Worm (Caenorhabditis elegans) whole organism, L4 larva: ENCODE measurements around the gene F58F12.2.

Experiments used
- F26F4.8 ChIP-seq: fragments of 200-800 bp; sonication (Bioruptor generic); conservative IDR thresholded peaks from 2 replicates; pipeline ENCODE4 v1.3.6; 2022; ENCODE audit warnings: missing genetic modification characterization, missing compliant biosample characterization
- F49E8.2 ChIP-seq: sonication (generic microtip); optimal IDR thresholded peaks from 2 replicates; lab custom pipeline; 2016; ENCODE audit warnings: missing compliant biosample characterization, mild to moderate bottlenecking, missing genetic modification characterization, borderline replicate concordance
- R02D3.7 ChIP-seq: fragments of 150-350 bp; sonication (generic microtip); optimal IDR thresholded peaks from 3 replicates; lab custom pipeline; 2014; ENCODE audit warnings: missing biosample characterization, missing genetic modification characterization
- T20F7.1 ChIP-seq: fragments of 200-800 bp; sonication (Bioruptor generic); optimal IDR thresholded peaks from 2 replicates; lab custom pipeline; 2018; ENCODE audit warnings: mild to moderate bottlenecking, missing genetic modification characterization, missing compliant biosample characterization
- T26A8.4 ChIP-seq: fragments of 200-800 bp; sonication (Bioruptor generic); IDR thresholded peaks from 2 replicates; pipeline ENCODE4 v1.3.6; 2022; ENCODE audit warnings: missing genetic modification characterization, missing compliant biosample characterization
- Y48G9A.11 ChIP-seq: fragments of 200-800 bp; sonication (Bioruptor generic); IDR thresholded peaks from 2 replicates; pipeline ENCODE4 v1.3.6; 2022; ENCODE audit warnings: missing genetic modification reagents, missing genetic modification characterization, missing compliant biosample characterization
- Y5F2A.4 ChIP-seq: fragments of 200-800 bp; sonication (Bioruptor generic); optimal IDR thresholded peaks from 2 replicates; lab custom pipeline; 2018; ENCODE audit warnings: mild to moderate bottlenecking, missing genetic modification characterization, missing compliant biosample characterization
- Y75B8A.6 ChIP-seq: fragments of 200-800 bp; sonication (Bioruptor generic); IDR thresholded peaks from 2 replicates; pipeline ENCODE4 v1.3.6; 2022; ENCODE audit warnings: missing genetic modification reagents, missing genetic modification characterization, missing compliant biosample characterization
- aly-2 ChIP-seq: sonication (generic microtip); optimal IDR thresholded peaks from 2 replicates; lab custom pipeline; 2018; ENCODE audit warnings: missing biosample characterization, missing genetic modification characterization
- arid-1 ChIP-seq: fragments of 200-800 bp; sonication (Bioruptor generic); conservative IDR thresholded peaks from 2 replicates; pipeline ENCODE4 v1.3.6; 2022; ENCODE audit warnings: missing genetic modification reagents, missing genetic modification characterization, missing compliant biosample characterization
- ceh-32 ChIP-seq: sonication (generic microtip); optimal IDR thresholded peaks from 2 replicates; lab custom pipeline; 2016; ENCODE audit warnings: mild to moderate bottlenecking, missing genetic modification characterization, missing compliant biosample characterization; ENCODE audit not compliant: poor library complexity
- daf-12 ChIP-seq: fragments of 150-350 bp; optimal IDR thresholded peaks from 2 replicates; lab custom pipeline; 2014; ENCODE audit warnings: missing biosample characterization, missing genetic modification reagents, missing genetic modification characterization
- daf-16 ChIP-seq, 3 experiments: sonication (generic microtip); optimal IDR thresholded peaks; 2 replicates each; lab custom pipeline; 2016 to 2017; ENCODE audit warnings: missing genetic modification characterization in 3 of 3, missing genetic modification reagents in 3 of 3, mild to moderate bottlenecking in 2 of 3, missing compliant biosample characterization in 2 of 3, missing biosample characterization in 1 of 3, moderate library complexity in 1 of 3
- dmd-6 ChIP-seq: fragments of 200-800 bp; sonication (Bioruptor generic); IDR thresholded peaks from 2 replicates; pipeline ENCODE4 v1.3.6; 2022; ENCODE audit warnings: missing genetic modification reagents, missing genetic modification characterization, missing compliant biosample characterization
- dpl-1 ChIP-seq: fragments of 150-350 bp; optimal IDR thresholded peaks from 2 replicates; lab custom pipeline; 2014; ENCODE audit warnings: missing biosample characterization, missing genetic modification reagents, missing genetic modification characterization
- dve-1 ChIP-seq: sonication (generic microtip); optimal IDR thresholded peaks from 2 replicates; lab custom pipeline; 2017; ENCODE audit warnings: antibody characterized with exemption, mild to moderate bottlenecking, missing genetic modification characterization, missing compliant biosample characterization; ENCODE audit not compliant: insufficient read depth
- hlh-11 ChIP-seq: fragments of 200-800 bp; sonication (Bioruptor generic); optimal IDR thresholded peaks from 2 replicates; lab custom pipeline; 2018; ENCODE audit warnings: mild to moderate bottlenecking, missing genetic modification characterization, missing compliant biosample characterization
- hmg-1.1 ChIP-seq: fragments of 200-800 bp; sonication (Bioruptor generic); IDR thresholded peaks from 2 replicates; pipeline ENCODE4 v1.3.6; 2022; ENCODE audit warnings: missing genetic modification reagents, missing genetic modification characterization, missing compliant biosample characterization
- jun-1 ChIP-seq: fragments of 150-350 bp; optimal IDR thresholded peaks from 2 replicates; lab custom pipeline; 2014; ENCODE audit warnings: missing biosample characterization, missing genetic modification reagents, missing genetic modification characterization
- lin-1 ChIP-seq: fragments of 200-800 bp; sonication (Bioruptor generic); IDR thresholded peaks from 2 replicates; pipeline ENCODE4 v1.3.6; 2022; ENCODE audit warnings: missing genetic modification reagents, missing genetic modification characterization, missing compliant biosample characterization
- lin-13 ChIP-seq: fragments of 150-350 bp; optimal IDR thresholded peaks from 2 replicates; lab custom pipeline; 2014; ENCODE audit warnings: missing biosample characterization, missing genetic modification reagents, missing genetic modification characterization
- lin-38 ChIP-seq: fragments of 200-800 bp; sonication (Bioruptor generic); IDR thresholded peaks from 2 replicates; pipeline ENCODE4 v1.3.6; 2022; ENCODE audit warnings: missing genetic modification reagents, missing genetic modification characterization, missing compliant biosample characterization
- lin-39 ChIP-seq: fragments of 150-350 bp; optimal IDR thresholded peaks from 2 replicates; lab custom pipeline; 2014; ENCODE audit warnings: missing biosample characterization, missing genetic modification reagents, missing genetic modification characterization
- lsy-2 ChIP-seq, 2 experiments: fragments of 150-350 bp in 1 of 2; sonication (generic microtip) in 1 of 2; optimal IDR thresholded peaks; 2 replicates each; lab custom pipeline; 2014 to 2017; ENCODE audit warnings: missing biosample characterization in 2 of 2, missing genetic modification characterization in 2 of 2
- mxl-2 ChIP-seq: fragments of 200-800 bp; sonication (Bioruptor generic); conservative IDR thresholded peaks from 2 replicates; pipeline ENCODE4 v1.3.6; 2022; ENCODE audit warnings: missing genetic modification reagents, missing genetic modification characterization, missing compliant biosample characterization
- nhr-11 ChIP-seq: fragments of 150-350 bp; optimal IDR thresholded peaks from 2 replicates; lab custom pipeline; 2014; ENCODE audit warnings: missing biosample characterization, missing genetic modification characterization
- nhr-42 ChIP-seq: fragments of 200-800 bp; sonication (Bioruptor generic); IDR thresholded peaks from 2 replicates; pipeline ENCODE4 v1.3.6; 2022; ENCODE audit warnings: missing genetic modification characterization, missing compliant biosample characterization
- nhr-48 ChIP-seq: sonication (generic microtip); optimal IDR thresholded peaks from 2 replicates; lab custom pipeline; 2016; ENCODE audit warnings: mild to moderate bottlenecking, missing genetic modification characterization, missing compliant biosample characterization
- nhr-77 ChIP-seq: fragments of 150-350 bp; optimal IDR thresholded peaks from 2 replicates; lab custom pipeline; 2014; ENCODE audit warnings: missing biosample characterization, missing genetic modification characterization
- pha-4 ChIP-seq, 2 experiments: fragments of 150-350 bp in 1 of 2; fragments of 200-800 bp in 1 of 2; sonication (Bioruptor generic) in 1 of 2; IDR thresholded peaks in 1 of 2; optimal IDR thresholded peaks in 1 of 2; 2 replicates each; pipeline versions ENCODE4 v1.3.6 to Lab custom; 2014 to 2022; ENCODE audit warnings: missing genetic modification characterization in 2 of 2, missing genetic modification reagents in 2 of 2, missing biosample characterization in 1 of 2, missing compliant biosample characterization in 1 of 2
- php-3 ChIP-seq: fragments of 200-800 bp; sonication (Bioruptor generic); IDR thresholded peaks from 2 replicates; pipeline ENCODE4 v1.3.6; 2022; ENCODE audit warnings: missing genetic modification reagents, missing genetic modification characterization, missing compliant biosample characterization
- set-16 ChIP-seq: fragments of 200-800 bp; sonication (Bioruptor generic); IDR thresholded peaks from 2 replicates; pipeline ENCODE4 v1.3.6; 2022; ENCODE audit warnings: missing genetic modification reagents, missing genetic modification characterization, missing compliant biosample characterization
- snpc-1.2 ChIP-seq: fragments of 200-800 bp; sonication (Bioruptor generic); IDR thresholded peaks from 2 replicates; pipeline ENCODE4 v1.3.6; 2022; ENCODE audit warnings: missing genetic modification reagents, missing genetic modification characterization, missing compliant biosample characterization
- snpc-4 ChIP-seq: fragments of 150-350 bp; optimal IDR thresholded peaks from 2 replicates; lab custom pipeline; 2014; ENCODE audit warnings: missing biosample characterization, missing genetic modification characterization
- spr-1 ChIP-seq: sonication (generic microtip); optimal IDR thresholded peaks from 2 replicates; lab custom pipeline; 2016; ENCODE audit warnings: mild to moderate bottlenecking, missing genetic modification characterization, missing compliant biosample characterization
- spr-3 ChIP-seq: fragments of 200-800 bp; sonication (Bioruptor generic); optimal IDR thresholded peaks from 2 replicates; lab custom pipeline; 2018; ENCODE audit warnings: mild to moderate bottlenecking, missing genetic modification characterization, missing compliant biosample characterization
- unc-62 ChIP-seq, 3 experiments: fragments of 150-350 bp in 1 of 3; sonication (generic microtip); optimal IDR thresholded peaks in 2 of 3; peaks in 1 of 3; 1 replicate in 1 of 3; 2 replicates in 2 of 3; lab custom pipeline; 2014 to 2017; ENCODE audit warnings: missing biosample characterization in 3 of 3, missing genetic modification characterization in 3 of 3, missing genetic modification reagents in 3 of 3, missing genotype in 1 of 3
- zag-1 ChIP-seq: fragments of 150-350 bp; optimal IDR thresholded peaks from 2 replicates; lab custom pipeline; 2014; ENCODE audit warnings: missing biosample characterization, missing genetic modification characterization
- zfp-3 ChIP-seq: fragments of 200-800 bp; sonication (Bioruptor generic); conservative IDR thresholded peaks from 2 replicates; pipeline ENCODE4 v1.3.6; 2022; ENCODE audit warnings: missing genetic modification reagents, missing genetic modification characterization, missing compliant biosample characterization
- zip-2 ChIP-seq: fragments of 150-350 bp; optimal IDR thresholded peaks from 2 replicates; lab custom pipeline; 2014; ENCODE audit warnings: missing biosample characterization, missing genetic modification characterization
- ztf-7 ChIP-seq: fragments of 150-350 bp; optimal IDR thresholded peaks from 2 replicates; lab custom pipeline; 2014; ENCODE audit warnings: missing biosample characterization, missing genetic modification characterization

The F58F12.2 gene

DNA sequence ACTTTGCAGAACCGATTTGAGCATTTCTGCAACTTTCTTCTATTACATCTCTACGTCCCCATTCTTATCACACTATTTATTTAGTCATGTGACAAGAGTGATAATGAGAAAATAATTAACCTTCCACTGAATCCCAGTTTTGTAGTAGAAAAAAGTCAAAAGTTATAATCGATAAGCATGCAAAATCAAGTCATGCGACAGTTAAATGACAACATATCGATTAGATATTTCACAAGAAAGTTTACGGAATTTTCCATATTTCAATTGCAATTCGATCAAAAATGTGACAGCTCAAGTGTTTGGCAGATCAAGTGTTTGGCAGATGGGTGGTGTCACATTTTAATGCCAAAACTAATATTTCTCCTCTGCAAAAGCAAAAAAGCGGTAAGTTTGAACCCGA, 13.2 kb downstream of the F58F12.2 start (continued):
- no peak for TF ChIP-seq lin-1 (GFP tag; lab: Robert Waterston, UW)
- TF ChIP-seq Y75B8A.6, result no peak
- peak; percentile 49 for TF ChIP-seq nhr-48
- no peak for TF ChIP-seq snpc-4 (tag; lab: Kevin White, UChicago)
- no peak for TF ChIP-seq Y5F2A.4 (GFP tag; lab: Kevin White, UChicago)
- no peak for TF ChIP-seq mxl-2
- no peak for TF ChIP-seq set-16
- TF ChIP-seq F49E8.2 (tag; lab: Kevin White, UChicago), result no peak
- TF ChIP-seq hmg-1.1 (GFP tag; lab: Robert Waterston, UW), result no peak
- no peak for TF ChIP-seq php-3
- TF ChIP-seq dpl-1 (GFP tag; lab: Kevin White, UChicago), result no peak
- peak; percentile 62 for TF ChIP-seq T20F7.1 (GFP tag; lab: Kevin White, UChicago)
- TF ChIP-seq lsy-2 (tag; optimal IDR thresholded peaks at IDR 0.05; lab: Kevin White, UChicago), result no peak
- no peak for TF ChIP-seq nhr-42 (GFP tag; lab: Robert Waterston, UW)
- TF ChIP-seq snpc-1.2 (GFP tag; lab: Robert Waterston, UW), result no peak
- TF ChIP-seq nhr-77, result no peak
- no peak for TF ChIP-seq Y48G9A.11 (GFP tag; lab: Robert Waterston, UW)
- no peak for TF ChIP-seq jun-1 (tag; lab: Kevin White, UChicago)
- no peak for TF ChIP-seq spr-3 (GFP tag; lab: Kevin White, UChicago)
- TF ChIP-seq daf-16 (GFP tag; optimal IDR thresholded peaks at IDR 0.05; lab: Kevin White, UChicago), result no peak
- peak; percentile 52 for TF ChIP-seq daf-16 (tag; optimal IDR thresholded peaks at IDR 0.05; lab: Kevin White, UChicago)
- TF ChIP-seq ceh-32 (tag; lab: Kevin White, UChicago), result no peak
- TF ChIP-seq arid-1, result no peak
- peak; percentile 31 for TF ChIP-seq lin-38 (GFP tag; lab: Robert Waterston, UW)
- no peak for TF ChIP-seq ztf-7
- TF ChIP-seq F26F4.8 (GFP tag; lab: Robert Waterston, UW), result no peak
- no peak for TF ChIP-seq nhr-11 (tag; lab: Kevin White, UChicago)
- TF ChIP-seq hlh-11 (tag; lab: Kevin White, UChicago), result peak; percentile 38
- TF ChIP-seq daf-12 (tag; lab: Kevin White, UChicago), result no peak
- TF ChIP-seq lin-39 (tag; lab: Kevin White, UChicago), result no peak
- no peak for TF ChIP-seq zip-2 (tag; lab: Kevin White, UChicago)

DNA sequence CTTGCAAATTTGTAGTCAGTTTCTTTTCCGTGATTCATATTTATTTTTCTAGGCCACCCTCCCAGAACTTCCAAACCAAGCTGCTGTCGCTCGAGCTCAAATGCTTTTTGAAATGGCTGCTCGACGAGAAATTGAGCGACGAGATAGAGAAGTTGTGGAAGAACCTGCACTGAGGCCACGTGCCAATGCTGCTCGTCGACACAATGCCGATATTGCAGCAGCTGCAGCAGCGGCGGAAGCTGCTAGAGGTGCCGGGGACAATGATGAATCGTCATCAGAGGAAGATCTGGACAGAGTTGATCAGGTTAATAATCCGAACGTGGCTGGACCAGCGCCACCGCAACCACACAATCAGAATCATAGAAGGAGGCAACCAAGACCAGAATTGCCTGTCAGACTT, 14.5 kb downstream of the F58F12.2 start:
- no peak for TF ChIP-seq R02D3.7
- TF ChIP-seq spr-1 (tag; lab: Kevin White, UChicago), result no peak
- TF ChIP-seq pha-4 (GFP tag; IDR thresholded peaks at IDR 0.05; lab: Robert Waterston, UW), result 0 out of 2 replicates have a peak, but pooled peaks have one; percentile 8
- no peak for TF ChIP-seq pha-4 (tag; optimal IDR thresholded peaks at IDR 0.05; lab: Kevin White, UChicago)
- no peak for TF ChIP-seq lin-13 (GFP tag; lab: Kevin White, UChicago)
- no peak for TF ChIP-seq ztf-7
- TF ChIP-seq dve-1 (tag; lab: Kevin White, UChicago), result no peak
- no peak for TF ChIP-seq jun-1 (tag; lab: Kevin White, UChicago)
- TF ChIP-seq zfp-3 (GFP tag; lab: Robert Waterston, UW), result no peak
- TF ChIP-seq mxl-2, result no peak
- no peak for TF ChIP-seq aly-2 (tag; lab: Kevin White, UChicago)
- no peak for TF ChIP-seq T26A8.4 (GFP tag; lab: Robert Waterston, UW)
- TF ChIP-seq lin-1 (GFP tag; lab: Robert Waterston, UW), result no peak
- TF ChIP-seq lsy-2 (tag; optimal IDR thresholded peaks at IDR 0.05; lab: Kevin White, UChicago), result no peak
- no peak for TF ChIP-seq zag-1 (tag; lab: Kevin White, UChicago)
- no peak for TF ChIP-seq unc-62 (GFP tag; optimal IDR thresholded peaks at IDR 0.05 in 1 of 2; lab: Kevin White, UChicago)
- no peak for TF ChIP-seq unc-62 (tag; optimal IDR thresholded peaks at IDR 0.05; lab: Kevin White, UChicago)
- TF ChIP-seq Y48G9A.11 (GFP tag; lab: Robert Waterston, UW), result no peak
- TF ChIP-seq dmd-6, result no peak
- peak; percentile 56 for TF ChIP-seq set-16
